Fruit fly (Drosophila melanogaster) whole organism, wandering third instar larva: ENCODE results near the gene CG15022.

Source experiments
- GATAd ChIP-seq: sonication (Bioruptor generic); optimal IDR thresholded peaks from 2 replicates; lab custom pipeline; 2016; ENCODE audit warnings: missing biosample characterization, missing genetic modification characterization
- Jra ChIP-seq: sonication (Bioruptor generic); optimal IDR thresholded peaks from 2 replicates; lab custom pipeline; 2016; ENCODE audit warnings: missing biosample characterization, missing genetic modification characterization
- usp ChIP-seq: fragments of >200 bp; optimal IDR thresholded peaks from 2 replicates; lab custom pipeline; 2017; ENCODE audit warnings: missing biosample characterization, missing genetic modification characterization

DNA sequence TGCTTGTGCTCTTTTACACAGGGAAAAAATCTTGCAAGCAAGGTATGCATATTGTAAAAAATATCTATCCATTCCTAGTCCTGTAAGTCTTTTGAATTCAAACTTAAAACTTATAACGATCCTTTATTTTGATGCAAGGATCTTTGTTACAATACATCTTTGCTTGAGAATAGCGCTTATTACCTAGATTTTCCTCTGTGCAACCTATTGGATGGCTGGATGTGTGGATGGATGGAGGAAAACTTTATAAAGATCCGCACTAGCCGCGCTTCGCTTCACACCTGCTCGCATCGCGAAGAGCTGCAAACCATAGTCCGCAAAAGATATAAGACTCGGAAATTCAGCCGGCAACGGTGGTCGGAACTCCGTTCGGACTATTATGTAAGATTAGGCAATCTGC lies 38.8 kb downstream of the CG15022 start, which contains the start of gene CG15020:
- TF ChIP-seq GATAd (GFP tag; lab: Kevin White, UChicago) (no peak), usp (GFP tag; lab: Kevin White, UChicago) (no peak), Jra (no peak)
